Worm (Caenorhabditis elegans): ENCODE measurements around the gene C05C8.1.
A peak's percentile ranks its signal among the peaks of the same experiment; 100 is the strongest.

The C05C8.1 gene

ce11 chrV:7224353-7224752 is 15.2 kb upstream of the C05C8.1 start:
- no peak for TF ChIP-seq nhr-76 (tag; optimal IDR thresholded peaks at IDR 0.05)
- TF ChIP-seq tbx-2 (tag; optimal IDR thresholded peaks at IDR 0.05), result no peak
- no peak for TF ChIP-seq eor-1 (tag; optimal IDR thresholded peaks at IDR 0.05)
- no peak for TF ChIP-seq unc-39 (tag; optimal IDR thresholded peaks at IDR 0.05)

ce11 chrV:7224947-7225346 is 14.6 kb upstream of the C05C8.1 start, which contains the start of gene fkb-3:
TSS of gene fkb-3 (plus strand) at chrV:7225223.
- peak; percentile 12 for TF ChIP-seq ceh-28 (tag; optimal IDR thresholded peaks at IDR 0.05)
- peak in 1 of 3 experiments; percentile 18 for TF ChIP-seq elt-3 (tag; optimal IDR thresholded peaks at IDR 0.05)
- TF ChIP-seq lin-15B (tag; optimal IDR thresholded peaks at IDR 0.05), result peak; percentile 3
- no peak for TF ChIP-seq nhr-237 (tag; optimal IDR thresholded peaks at IDR 0.05)
- TF ChIP-seq fkh-2 (tag; optimal IDR thresholded peaks at IDR 0.05), result no peak
- TF ChIP-seq nhr-25 (tag; optimal IDR thresholded peaks at IDR 0.05), result peak; percentile 74
- peak; percentile 65 for TF ChIP-seq nhr-23 (tag; optimal IDR thresholded peaks at IDR 0.05)
- TF ChIP-seq ceh-82 (tag; optimal IDR thresholded peaks at IDR 0.05), result no peak
- peak; percentile 30 for TF ChIP-seq elt-1 (tag; optimal IDR thresholded peaks at IDR 0.05)
- TF ChIP-seq sea-2 (GFP tag; optimal IDR thresholded peaks at IDR 0.05), result no peak

- no peak for TF ChIP-seq ceh-16 (tag; optimal IDR thresholded peaks at IDR 0.05)
- TF ChIP-seq elt-3 (tag; optimal IDR thresholded peaks at IDR 0.05), result no peak
- no peak for TF ChIP-seq lin-15B (tag; optimal IDR thresholded peaks at IDR 0.05)
- no peak for TF ChIP-seq nhr-67 (tag; optimal IDR thresholded peaks at IDR 0.05)
- no peak for TF ChIP-seq tbx-2 (tag; optimal IDR thresholded peaks at IDR 0.05)
- TF ChIP-seq nhr-76 (tag; optimal IDR thresholded peaks at IDR 0.05), result no peak
- no peak for TF ChIP-seq nhr-43 (tag; optimal IDR thresholded peaks at IDR 0.05; ENCODE audit: poor library complexity, severe bottlenecking)
- no peak for TF ChIP-seq fkh-2 (tag; optimal IDR thresholded peaks at IDR 0.05)
These were observed 13.7 kb upstream of the C05C8.1 start for ce11 chrV:7225894-7226293.

- TF ChIP-seq ZK546.5 (tag; optimal IDR thresholded peaks at IDR 0.05) (no peak), egl-27 (tag; optimal IDR thresholded peaks at IDR 0.05) (no peak), nhr-43 (tag; optimal IDR thresholded peaks at IDR 0.05; ENCODE audit: poor library complexity, severe bottlenecking) (peak; percentile 20), nhr-11 (tag; optimal IDR thresholded peaks at IDR 0.05) (no peak), nhr-67 (tag; optimal IDR thresholded peaks at IDR 0.05) (no peak), elt-3 (tag; optimal IDR thresholded peaks at IDR 0.05) (no peak), elt-2 (tag; optimal IDR thresholded peaks at IDR 0.05) (peak; percentile 14), ztf-11 (tag; optimal IDR thresholded peaks at IDR 0.05) (no peak), lin-15B (tag; optimal IDR thresholded peaks at IDR 0.05) (peak; percentile 78), ceh-16 (tag; optimal IDR thresholded peaks at IDR 0.05) (no peak), jun-1 (tag; optimal IDR thresholded peaks at IDR 0.05) (no peak), nhr-23 (tag; optimal IDR thresholded peaks at IDR 0.05) (peak; percentile 50), elt-1 (tag; optimal IDR thresholded peaks at IDR 0.05) (no peak), ceh-28 (tag; optimal IDR thresholded peaks at IDR 0.05) (no peak), pha-4 (tag; optimal IDR thresholded peaks at IDR 0.05) (peak; percentile 65), daf-12 (tag; optimal IDR thresholded peaks at IDR 0.05) (no peak), nhr-25 (tag; optimal IDR thresholded peaks at IDR 0.05) (no peak), nfya-1 (tag; optimal IDR thresholded peaks at IDR 0.05; ENCODE audit: insufficient read depth) (peak; percentile 58), fos-1 (tag; optimal IDR thresholded peaks at IDR 0.05) (no peak), R02D3.7 (tag; optimal IDR thresholded peaks at IDR 0.05) (peak; percentile 17), hmg-11 (tag; optimal IDR thresholded peaks at IDR 0.05) (peak; percentile 73), lin-39 (tag; optimal IDR thresholded peaks at IDR 0.05) (peak; percentile 12)
These were observed 8.7 kb upstream of the C05C8.1 start, which contains the start of the genes gei-6 and krr-1 for ce11 chrV:7230847-7231246. TSS of gene gei-6 (minus strand) at chrV:7230848. TSS of gene krr-1 (plus strand) at chrV:7231190.

- TF ChIP-seq elt-2 (tag; optimal IDR thresholded peaks at IDR 0.05) (no peak), egl-27 (tag; optimal IDR thresholded peaks at IDR 0.05) (no peak), nhr-28 (tag; optimal IDR thresholded peaks at IDR 0.05) (no peak), pha-4 (tag; optimal IDR thresholded peaks at IDR 0.05) (no peak), daf-12 (tag; optimal IDR thresholded peaks at IDR 0.05) (no peak), ama-1 (optimal IDR thresholded peaks at IDR 0.05) (no peak), nhr-237 (tag; optimal IDR thresholded peaks at IDR 0.05) (no peak), nhr-43 (tag; optimal IDR thresholded peaks at IDR 0.05; ENCODE audit: poor library complexity, severe bottlenecking) (no peak), mdl-1 (tag; optimal IDR thresholded peaks at IDR 0.05) (no peak), lin-39 (tag; optimal IDR thresholded peaks at IDR 0.05) (no peak), ztf-4 (tag; optimal IDR thresholded peaks at IDR 0.05) (no peak), unc-39 (tag; optimal IDR thresholded peaks at IDR 0.05) (no peak), nhr-11 (tag; optimal IDR thresholded peaks at IDR 0.05) (no peak), eor-1 (tag; optimal IDR thresholded peaks at IDR 0.05) (no peak), nhr-76 (tag; optimal IDR thresholded peaks at IDR 0.05) (no peak), R02D3.7 (tag; optimal IDR thresholded peaks at IDR 0.05) (no peak), hmg-11 (tag; optimal IDR thresholded peaks at IDR 0.05) (no peak), fkh-10 (GFP tag; optimal IDR thresholded peaks at IDR 0.05) (no peak), pqm-1 (tag; optimal IDR thresholded peaks at IDR 0.05) (no peak), ceh-16 (tag; optimal IDR thresholded peaks at IDR 0.05) (no peak)
These were observed 8.0 kb upstream of the C05C8.1 start for ce11 chrV:7231524-7231923.
